Worm (Caenorhabditis elegans): ENCODE data around the gene vps-37.

vps-37 gene

ce11 chrV:5617301-5617700 lies 24.8 kb downstream of the vps-37 start, which contains the start of gene M03E7.2:
Gene M03E7.2, plus strand, starts transcription at chrV:5617601.
- TF ChIP-seq sem-2 (GFP tag; optimal IDR thresholded peaks at IDR 0.05): no peak
- no peak for TF ChIP-seq blmp-1 (tag; optimal IDR thresholded peaks at IDR 0.05)
- no peak for TF ChIP-seq tbx-8 (GFP tag; optimal IDR thresholded peaks at IDR 0.05)
- TF ChIP-seq unc-120 (tag; optimal IDR thresholded peaks at IDR 0.05; ENCODE audit: poor library complexity, severe bottlenecking): no peak
- no peak for TF ChIP-seq unc-62 (GFP tag; optimal IDR thresholded peaks at IDR 0.05)

- peak; percentile 52 for TF ChIP-seq lsy-2 (tag; optimal IDR thresholded peaks at IDR 0.05)
- TF ChIP-seq sptf-1 (tag; optimal IDR thresholded peaks at IDR 0.05): no peak
- TF ChIP-seq mep-1 (tag; optimal IDR thresholded peaks at IDR 0.05): peak; percentile 10
These were observed 26.9 kb downstream of the vps-37 start for ce11 chrV:5619372-5619771.

ce11 chrV:5620040-5620439 lies 27.5 kb downstream of the vps-37 start, which contains the start of gene memb-2:
Gene memb-2, minus strand, starts transcription at chrV:5620140.
- no peak for TF ChIP-seq mab-5 (tag; optimal IDR thresholded peaks at IDR 0.05)
- TF ChIP-seq drap-1 (GFP tag; optimal IDR thresholded peaks at IDR 0.05): no peak
- no peak for TF ChIP-seq blmp-1 (tag; optimal IDR thresholded peaks at IDR 0.05)
- no peak for TF ChIP-seq pha-4 (tag; optimal IDR thresholded peaks at IDR 0.05)
- TF ChIP-seq ham-2 (GFP tag; optimal IDR thresholded peaks at IDR 0.05): no peak
- TF ChIP-seq nhr-28 (tag; optimal IDR thresholded peaks at IDR 0.05): no peak
- no peak for TF ChIP-seq lsy-2 (tag; optimal IDR thresholded peaks at IDR 0.05)
- no peak for TF ChIP-seq ztf-11 (tag; optimal IDR thresholded peaks at IDR 0.05)
- TF ChIP-seq cnd-1 (tag; optimal IDR thresholded peaks at IDR 0.05): no peak
- no peak for TF ChIP-seq ceh-83 (GFP tag; optimal IDR thresholded peaks at IDR 0.05)
- no peak for TF ChIP-seq ces-1 (GFP tag; optimal IDR thresholded peaks at IDR 0.05)
- TF ChIP-seq mep-1 (tag; optimal IDR thresholded peaks at IDR 0.05): no peak
- TF ChIP-seq M03D4.4 (tag; optimal IDR thresholded peaks at IDR 0.05): no peak
- TF ChIP-seq nhr-237 (tag; optimal IDR thresholded peaks at IDR 0.05): no peak
- no peak for TF ChIP-seq snpc-4 (tag; optimal IDR thresholded peaks at IDR 0.05)
- no peak for TF ChIP-seq sem-2 (GFP tag; optimal IDR thresholded peaks at IDR 0.05)
- no peak for TF ChIP-seq flh-1 (GFP tag; optimal IDR thresholded peaks at IDR 0.05)
- TF ChIP-seq unc-62 (GFP tag; optimal IDR thresholded peaks at IDR 0.05): no peak
- TF ChIP-seq hlh-1 (tag; optimal IDR thresholded peaks at IDR 0.05): no peak

ce11 chrV:5621390-5621789 lies 28.9 kb downstream of the vps-37 start, which contains the start of gene M03E7.1:
Gene M03E7.1, plus strand, starts transcription at chrV:5621690.
- TF ChIP-seq ceh-39 (tag; optimal IDR thresholded peaks at IDR 0.05): no peak
- no peak for TF ChIP-seq mab-5 (tag; optimal IDR thresholded peaks at IDR 0.05)
- TF ChIP-seq zip-8 (tag; optimal IDR thresholded peaks at IDR 0.05): no peak
- TF ChIP-seq nhr-28 (tag; optimal IDR thresholded peaks at IDR 0.05): no peak
- no peak for TF ChIP-seq M03D4.4 (tag; optimal IDR thresholded peaks at IDR 0.05)
- no peak for TF ChIP-seq ztf-11 (tag; optimal IDR thresholded peaks at IDR 0.05)
- no peak for TF ChIP-seq nhr-2 (tag; optimal IDR thresholded peaks at IDR 0.05)
- TF ChIP-seq snpc-4 (tag; optimal IDR thresholded peaks at IDR 0.05): no peak
- TF ChIP-seq lin-13 (tag; optimal IDR thresholded peaks at IDR 0.05): no peak
- TF ChIP-seq bed-3 (GFP tag; optimal IDR thresholded peaks at IDR 0.05): no peak
- no peak for TF ChIP-seq nhr-12 (tag; optimal IDR thresholded peaks at IDR 0.05)
- no peak for TF ChIP-seq tbx-8 (GFP tag; optimal IDR thresholded peaks at IDR 0.05)
- no peak for TF ChIP-seq blmp-1 (tag; optimal IDR thresholded peaks at IDR 0.05)
- TF ChIP-seq sptf-1 (tag; optimal IDR thresholded peaks at IDR 0.05): no peak
- TF ChIP-seq ces-1 (GFP tag; optimal IDR thresholded peaks at IDR 0.05): no peak
- TF ChIP-seq flh-1 (GFP tag; optimal IDR thresholded peaks at IDR 0.05): no peak
- TF ChIP-seq lsy-2 (tag; optimal IDR thresholded peaks at IDR 0.05): no peak
- TF ChIP-seq lin-32 (GFP tag; optimal IDR thresholded peaks at IDR 0.05): no peak
- TF ChIP-seq cnd-1 (tag; optimal IDR thresholded peaks at IDR 0.05): no peak

- TF ChIP-seq ceh-43 (GFP tag; optimal IDR thresholded peaks at IDR 0.05): no peak
These were observed 35.5 kb downstream of the vps-37 start for ce11 chrV:5628014-5628413.

- no peak for TF ChIP-seq elt-1 (tag; optimal IDR thresholded peaks at IDR 0.05; ENCODE audit: borderline replicate concordance, insufficient read depth)
- no peak for TF ChIP-seq cnd-1 (tag; optimal IDR thresholded peaks at IDR 0.05)
- TF ChIP-seq unc-39 (tag; optimal IDR thresholded peaks at IDR 0.05): no peak
- TF ChIP-seq bed-3 (GFP tag; optimal IDR thresholded peaks at IDR 0.05): no peak
- no peak for TF ChIP-seq ceh-83 (GFP tag; optimal IDR thresholded peaks at IDR 0.05)
- no peak for TF ChIP-seq mab-5 (tag; optimal IDR thresholded peaks at IDR 0.05)
- no peak for TF ChIP-seq ces-1 (GFP tag; optimal IDR thresholded peaks at IDR 0.05)
- no peak for TF ChIP-seq tbx-8 (GFP tag; optimal IDR thresholded peaks at IDR 0.05)
- TF ChIP-seq lsy-2 (tag; optimal IDR thresholded peaks at IDR 0.05): no peak
- no peak for TF ChIP-seq drap-1 (GFP tag; optimal IDR thresholded peaks at IDR 0.05)
These were observed 38.3 kb downstream of the vps-37 start, which contains the start of gene acy-4 for ce11 chrV:5630792-5631191. Gene acy-4, minus strand, starts transcription at chrV:5630892.

Measured in whole organism, mixed stage, embryonic.